Fruit fly (Drosophila melanogaster) whole organism, embryonic: Measurements from ENCODE around the gene Hn.

Experiments used
- Asciz ChIP-seq: fragments of 200-800 bp; sonication (Bioruptor generic); optimal IDR thresholded peaks from 2 replicates; lab custom pipeline; 2017; ENCODE audit warnings: missing biosample characterization, mild to moderate bottlenecking, missing genetic modification characterization, missing genetic modification reagents
- CG10209 ChIP-seq: fragments of 200-800 bp; sonication (Bioruptor generic); optimal IDR thresholded peaks from 3 replicates; lab custom pipeline; 2017; ENCODE audit warnings: missing biosample characterization, mild to moderate bottlenecking, missing genetic modification characterization, missing genetic modification reagents
- CG11504 ChIP-seq: fragments of 200-800 bp; sonication (Bioruptor generic); optimal IDR thresholded peaks from 3 replicates; lab custom pipeline; 2019; ENCODE audit warnings: missing biosample characterization, mild to moderate bottlenecking, missing genetic modification characterization, moderate library complexity
- CG12071 ChIP-seq: fragments of 200-800 bp; sonication (Bioruptor generic); optimal IDR thresholded peaks from 3 replicates; lab custom pipeline; 2018; ENCODE audit warnings: missing biosample characterization, mild to moderate bottlenecking, missing genetic modification characterization
- CG12659 ChIP-seq: fragments of 200-800 bp; sonication (Bioruptor generic); optimal IDR thresholded peaks from 3 replicates; lab custom pipeline; 2017; ENCODE audit warnings: mild to moderate bottlenecking, missing biosample characterization, missing genetic modification reagents, missing genetic modification characterization
- CG13424 ChIP-seq: fragments of 200-800 bp; sonication (Bioruptor generic); optimal IDR thresholded peaks from 2 replicates; lab custom pipeline; 2019; ENCODE audit warnings: missing biosample characterization, mild to moderate bottlenecking, missing genetic modification characterization, moderate library complexity
- CG13894 ChIP-seq: fragments of 200-800 bp; sonication (Bioruptor generic); optimal IDR thresholded peaks from 3 replicates; lab custom pipeline; 2018; ENCODE audit warnings: missing biosample characterization, mild to moderate bottlenecking, missing genetic modification characterization, moderate library complexity
- CG14014 ChIP-seq: fragments of 200-800 bp; sonication (Bioruptor generic); IDR thresholded peaks from 2 replicates; pipeline ENCODE4 v1.3.6; 2022; ENCODE audit warnings: missing biosample characterization, missing genetic modification characterization
- CG14050 ChIP-seq: fragments of 200-800 bp; sonication (Bioruptor generic); IDR thresholded peaks from 3 replicates; pipeline ENCODE4 v1.3.6; 2022; ENCODE audit warnings: missing biosample characterization, missing genetic modification characterization
- CG15269 ChIP-seq: fragments of 200-800 bp; sonication (Bioruptor generic); optimal IDR thresholded peaks from 2 replicates; lab custom pipeline; 2018; ENCODE audit warnings: missing biosample characterization, mild to moderate bottlenecking, missing genetic modification characterization, moderate library complexity
- CG17359 ChIP-seq: fragments of 200-800 bp; sonication (Bioruptor generic); optimal IDR thresholded peaks from 3 replicates; lab custom pipeline; 2018; ENCODE audit warnings: missing biosample characterization, mild to moderate bottlenecking, missing genetic modification characterization, moderate library complexity
- CG17361 ChIP-seq: fragments of 200-800 bp; sonication (Bioruptor generic); IDR thresholded peaks from 3 replicates; pipeline ENCODE4 v1.3.6; 2022; ENCODE audit warnings: missing biosample characterization, missing genetic modification characterization
- CG17385 ChIP-seq: fragments of 200-800 bp; sonication (Bioruptor generic); optimal IDR thresholded peaks from 3 replicates; lab custom pipeline; 2018; ENCODE audit warnings: missing biosample characterization, mild to moderate bottlenecking, missing genetic modification characterization
- CG18011 ChIP-seq: fragments of 200-800 bp; sonication (Bioruptor generic); optimal IDR thresholded peaks from 2 replicates; lab custom pipeline; 2017; ENCODE audit warnings: missing biosample characterization, missing genetic modification characterization, mild to moderate bottlenecking, moderate library complexity, missing genotype
- CG2116 ChIP-seq: fragments of 200-800 bp; sonication (Bioruptor generic); optimal IDR thresholded peaks from 3 replicates; lab custom pipeline; 2018; ENCODE audit warnings: missing biosample characterization, mild to moderate bottlenecking, missing genetic modification characterization
- CG2678 ChIP-seq: fragments of 200-800 bp; sonication (Bioruptor generic); optimal IDR thresholded peaks from 3 replicates; lab custom pipeline; 2019; ENCODE audit warnings: missing biosample characterization, mild to moderate bottlenecking, missing genetic modification characterization, moderate library complexity
- CG30403 ChIP-seq: fragments of 200-800 bp; sonication (Bioruptor generic); optimal IDR thresholded peaks from 3 replicates; lab custom pipeline; 2016; ENCODE audit warnings: missing biosample characterization, missing genetic modification characterization
- CG31224 ChIP-seq: fragments of 200-800 bp; sonication (Bioruptor generic); IDR thresholded peaks from 2 replicates; pipeline ENCODE4 v1.3.6; 2022; ENCODE audit warnings: missing biosample characterization, missing genetic modification characterization
- CG31441 ChIP-seq: fragments of 200-800 bp; sonication (Bioruptor generic); IDR thresholded peaks from 2 replicates; pipeline ENCODE4 v1.3.6; 2022; ENCODE audit warnings: missing biosample characterization, missing genetic modification characterization
- CG4328 ChIP-seq: fragments of 200-800 bp; sonication (Bioruptor generic); optimal IDR thresholded peaks from 3 replicates; lab custom pipeline; 2017; ENCODE audit warnings: missing biosample characterization, missing genetic modification reagents, missing genetic modification characterization
- CG4424 ChIP-seq: fragments of 200-800 bp; sonication (Bioruptor generic); optimal IDR thresholded peaks from 3 replicates; lab custom pipeline; 2016; ENCODE audit warnings: missing biosample characterization, missing genetic modification characterization
- CG5245 ChIP-seq: fragments of 200-800 bp; sonication (Bioruptor generic); optimal IDR thresholded peaks from 3 replicates; lab custom pipeline; 2016; ENCODE audit warnings: missing biosample characterization, missing genetic modification characterization
- CG8388 ChIP-seq: fragments of 200-800 bp; sonication (Bioruptor generic); optimal IDR thresholded peaks from 2 replicates; lab custom pipeline; 2019; ENCODE audit warnings: missing biosample characterization, mild to moderate bottlenecking, missing genetic modification characterization, moderate library complexity
- CoRest ChIP-seq: fragments of 200-800 bp; sonication (Bioruptor generic); optimal IDR thresholded peaks from 3 replicates; lab custom pipeline; 2018; ENCODE audit warnings: missing biosample characterization, mild to moderate bottlenecking, missing genetic modification characterization, moderate library complexity
- Eip74EF ChIP-seq, 2 experiments: fragments of 200-800 bp in 1 of 2; fragments of >200 bp in 1 of 2; sonication (Bioruptor generic) in 1 of 2; optimal IDR thresholded peaks; 2 replicates each; lab custom pipeline; 2017 to 2019; ENCODE audit warnings: missing biosample characterization in 2 of 2, missing genetic modification characterization in 2 of 2, mild to moderate bottlenecking in 1 of 2, moderate library complexity in 1 of 2
- HLH3B ChIP-seq: fragments of 200-800 bp; sonication (Bioruptor generic); IDR thresholded peaks from 2 replicates; pipeline ENCODE4 v1.3.6; 2022; ENCODE audit warnings: missing biosample characterization, missing genetic modification characterization
- Lpt ChIP-seq: fragments of >200 bp; optimal IDR thresholded peaks from 2 replicates; lab custom pipeline; 2018; ENCODE audit warnings: missing biosample characterization, missing genetic modification characterization
- Oli ChIP-seq: fragments of 200-800 bp; sonication (Bioruptor generic); optimal IDR thresholded peaks from 2 replicates; lab custom pipeline; 2018; ENCODE audit warnings: missing biosample characterization, mild to moderate bottlenecking, missing genetic modification characterization, moderate library complexity
- Side ChIP-seq: fragments of 200-800 bp; sonication (Bioruptor generic); optimal IDR thresholded peaks from 2 replicates; lab custom pipeline; 2016; ENCODE audit warnings: missing biosample characterization, missing genetic modification characterization
- Sin3A ChIP-seq: fragments of >200 bp; optimal IDR thresholded peaks from 2 replicates; lab custom pipeline; 2018
- Xbp1 ChIP-seq: fragments of 200-800 bp; sonication (Bioruptor generic); optimal IDR thresholded peaks from 3 replicates; lab custom pipeline; 2016; ENCODE audit warnings: missing biosample characterization, mild to moderate bottlenecking, missing genetic modification characterization
- ab ChIP-seq: fragments of 200-800 bp; sonication (Bioruptor generic); optimal IDR thresholded peaks from 2 replicates; lab custom pipeline; 2016; ENCODE audit warnings: missing biosample characterization, missing genetic modification characterization
- az2 ChIP-seq: fragments of 200-800 bp; sonication (Bioruptor generic); optimal IDR thresholded peaks from 3 replicates; lab custom pipeline; 2016; ENCODE audit warnings: missing biosample characterization, missing genetic modification characterization
- bigmax ChIP-seq: fragments of 200-800 bp; sonication (Bioruptor generic); optimal IDR thresholded peaks from 2 replicates; lab custom pipeline; 2018; ENCODE audit warnings: missing biosample characterization, mild to moderate bottlenecking, missing genetic modification characterization
- disco-r ChIP-seq: fragments of 200-800 bp; sonication (Bioruptor generic); optimal IDR thresholded peaks from 2 replicates; lab custom pipeline; 2016; ENCODE audit warnings: missing biosample characterization, missing genetic modification characterization
- dmrt99B ChIP-seq: fragments of 200-800 bp; sonication (Bioruptor generic); optimal IDR thresholded peaks from 2 replicates; lab custom pipeline; 2018; ENCODE audit warnings: missing biosample characterization, mild to moderate bottlenecking, missing genetic modification characterization, moderate library complexity
- dysf ChIP-seq: fragments of 200-800 bp; sonication (Bioruptor generic); IDR thresholded peaks from 3 replicates; pipeline ENCODE4 v1.3.6; 2022; ENCODE audit warnings: missing biosample characterization, missing genetic modification characterization
- eve ChIP-seq, 2 experiments: fragments of >200 bp; optimal IDR thresholded peaks; 2 replicates each; lab custom pipeline; 2017; ENCODE audit warnings: missing biosample characterization in 2 of 2, missing genetic modification characterization in 2 of 2
- gem ChIP-seq: fragments of 200-800 bp; sonication (Bioruptor generic); optimal IDR thresholded peaks from 2 replicates; lab custom pipeline; 2019; ENCODE audit warnings: missing biosample characterization, mild to moderate bottlenecking, missing genetic modification characterization, moderate library complexity
- grau ChIP-seq: fragments of 200-800 bp; optimal IDR thresholded peaks from 3 replicates; lab custom pipeline; 2019; ENCODE audit warnings: missing biosample characterization, mild to moderate bottlenecking, missing genetic modification characterization, moderate library complexity
- gt ChIP-seq: fragments of 200-800 bp; sonication (Bioruptor generic); IDR thresholded peaks from 2 replicates; pipeline ENCODE4 v1.3.6; 2022; ENCODE audit warnings: missing biosample characterization, missing genetic modification characterization
- mam ChIP-seq: fragments of 200-800 bp; sonication (Bioruptor generic); optimal IDR thresholded peaks from 3 replicates; lab custom pipeline; 2016; ENCODE audit warnings: missing biosample characterization, missing genetic modification characterization
- oc ChIP-seq: fragments of 200-800 bp; sonication (Bioruptor generic); optimal IDR thresholded peaks from 2 replicates; lab custom pipeline; 2018; ENCODE audit warnings: missing biosample characterization, mild to moderate bottlenecking, missing genetic modification characterization, moderate library complexity
- pan ChIP-seq, 4 experiments: fragments of >200 bp in 3 of 4; fragments of 200-800 bp in 1 of 4; sonication (Bioruptor generic) in 1 of 4; optimal IDR thresholded peaks in 3 of 4; IDR thresholded peaks in 1 of 4; 2 replicates each; pipeline versions ENCODE4 v1.3.6 to Lab custom; 2017 to 2022; ENCODE audit warnings: missing biosample characterization in 2 of 4, missing genetic modification characterization in 2 of 4, mixed read lengths in 1 of 4
- run ChIP-seq: fragments of 200-800 bp; sonication (Bioruptor generic); optimal IDR thresholded peaks from 3 replicates; lab custom pipeline; 2018; ENCODE audit warnings: missing biosample characterization, mild to moderate bottlenecking, missing genetic modification characterization
- seq ChIP-seq: fragments of 200-800 bp; sonication (Bioruptor generic); IDR thresholded peaks from 2 replicates; pipeline ENCODE4 v1.3.6; 2022; ENCODE audit warnings: missing biosample characterization, missing genetic modification characterization
- sqz ChIP-seq: fragments of 200-800 bp; sonication (Bioruptor generic); optimal IDR thresholded peaks from 3 replicates; lab custom pipeline; 2018; ENCODE audit warnings: missing biosample characterization, mild to moderate bottlenecking, missing genetic modification characterization
- stc ChIP-seq: fragments of 200-800 bp; sonication (Bioruptor generic); IDR thresholded peaks from 2 replicates; pipeline ENCODE4 v1.3.6; 2022; ENCODE audit warnings: missing biosample characterization, missing genetic modification characterization
- unpg ChIP-seq: fragments of 200-800 bp; sonication (Bioruptor generic); optimal IDR thresholded peaks from 3 replicates; lab custom pipeline; 2018; ENCODE audit warnings: missing biosample characterization, mild to moderate bottlenecking, missing genetic modification characterization, moderate library complexity
- zen ChIP-seq: fragments of 200-800 bp; sonication (Bioruptor generic); optimal IDR thresholded peaks from 3 replicates; lab custom pipeline; 2018; ENCODE audit warnings: missing biosample characterization, mild to moderate bottlenecking, missing genetic modification characterization, moderate library complexity

Gene Hn

dm6 chr3L:7810924-7811323 lies 50.7 kb downstream of the Hn start (continued):
- TF ChIP-seq CG13894 (tag; lab: Kevin White, UChicago) (no peak), zen (no peak), CG4328 (GFP tag; lab: Kevin White, UChicago) (no peak), sqz (GFP tag; lab: Kevin White, UChicago) (peak; percentile 35), Asciz (peak; percentile 28), Side (GFP tag; lab: Kevin White, UChicago) (no peak), HLH3B (GFP tag; lab: Robert Waterston, UW) (peak; percentile 62; the same call in 1 of the 2 replicates), CG11504 (peak; percentile 77), oc (tag; lab: Kevin White, UChicago) (peak; percentile 15), Lpt (no peak), pan (optimal IDR thresholded peaks at IDR 0.05; lab: Kevin White, UChicago) (no peak), pan (GFP tag; optimal IDR thresholded peaks at IDR 0.05 in 1 of 2, IDR thresholded peaks at IDR 0.05 in 1 of 2) (peak in 1 of 2 experiments; percentile 40), Oli (tag; lab: Kevin White, UChicago) (peak; percentile 50), disco-r (GFP tag; lab: Kevin White, UChicago) (no peak), CG31441 (GFP tag; lab: Robert Waterston, UW) (peak; percentile 80), mam (GFP tag; lab: Kevin White, UChicago) (no peak), seq (no peak), CG14050 (peak; percentile 32; the same call in 1 of the 3 replicates), CG12659 (GFP tag; lab: Kevin White, UChicago) (peak; percentile 19), CG17361 (GFP tag; lab: Robert Waterston, UW) (peak; percentile 47; the same call in 1 of the 3 replicates), CG15269 (peak; percentile 71), Sin3A (no peak), CG10209 (peak; percentile 30), bigmax (no peak), ab (GFP tag; lab: Kevin White, UChicago) (no peak), CG13424 (tag; lab: Kevin White, UChicago) (peak; percentile 73), CG17359 (tag; lab: Kevin White, UChicago) (peak; percentile 64), CG2116 (GFP tag; lab: Kevin White, UChicago) (no peak), CG8388 (GFP tag; lab: Kevin White, UChicago) (peak; percentile 13), CG5245 (GFP tag; lab: Kevin White, UChicago) (no peak), CG4424 (GFP tag; lab: Kevin White, UChicago) (peak; percentile 13), CG18011 (no peak), dysf (GFP tag; lab: Robert Waterston, UW) (peak; percentile 39; the same call in 1 of the 3 replicates), CG30403 (peak; percentile 5), gem (peak; percentile 71), CG14014 (GFP tag; lab: Robert Waterston, UW) (no peak; the same call in 1 of the 2 replicates), CG12071 (GFP tag; lab: Kevin White, UChicago) (no peak), dmrt99B (tag; lab: Kevin White, UChicago) (peak; percentile 83), gt (GFP tag; lab: Robert Waterston, UW) (no peak), CG31224 (no peak), CoRest (tag; lab: Kevin White, UChicago) (peak; percentile 54), run (tag; lab: Kevin White, UChicago) (peak; percentile 39), eve (GFP tag; optimal IDR thresholded peaks at IDR 0.05; lab: Kevin White, UChicago) (peak in 1 of 2 experiments; percentile 37), CG17385 (GFP tag; lab: Kevin White, UChicago) (peak; percentile 4), Xbp1 (peak; percentile 33), unpg (peak; percentile 50), stc (GFP tag; lab: Robert Waterston, UW) (peak; percentile 60; the same call in 1 of the 2 replicates), grau (tag; lab: Kevin White, UChicago) (peak; percentile 36), CG2678 (tag; lab: Kevin White, UChicago) (peak; percentile 58), Eip74EF (GFP tag; optimal IDR thresholded peaks at IDR 0.05; lab: Kevin White, UChicago) (peak in 1 of 2 experiments; percentile 81), az2 (peak; percentile 15)
